Worm (Caenorhabditis elegans): ENCODE data around the gene C33D9.6.

The C33D9.6 gene

DNA sequence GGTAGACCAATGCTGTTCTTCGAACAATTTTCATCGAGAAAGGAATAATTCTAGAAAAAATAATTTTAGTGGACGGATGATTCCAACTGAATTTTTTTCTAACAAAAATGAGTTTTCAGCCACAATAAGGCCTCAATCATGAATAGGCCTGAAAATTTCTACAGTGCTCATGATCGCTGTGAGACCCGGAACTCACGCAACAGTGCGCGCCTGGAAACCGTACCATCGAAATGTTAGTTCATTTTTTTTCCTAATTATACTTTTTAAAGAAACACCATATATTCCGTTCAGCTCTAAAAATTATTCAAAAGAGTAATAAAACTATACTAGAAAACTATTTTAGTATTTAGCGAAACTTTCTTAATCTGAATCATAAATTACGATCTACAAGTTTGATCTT is 53.0 kb downstream of the C33D9.6 start:
- TF ChIP-seq tra-4 (tag; optimal IDR thresholded peaks at IDR 0.05) (no peak), hmbx-1 (tag; optimal IDR thresholded peaks at IDR 0.05) (no peak), scrt-1 (GFP tag; IDR thresholded peaks at IDR 0.05) (no peak), hnd-1 (tag; optimal IDR thresholded peaks at IDR 0.05) (no peak), ceh-13 (GFP tag; optimal IDR thresholded peaks at IDR 0.05) (no peak), tbx-37 (GFP tag; conservative IDR thresholded peaks at IDR 0.05) (no peak), ets-7 (tag; optimal IDR thresholded peaks at IDR 0.05) (no peak), ceh-36 (tag; optimal IDR thresholded peaks at IDR 0.05) (no peak)

All from whole organism, early embryonic.